Fruit fly (Drosophila melanogaster): ENCODE measurements around the gene CG14968.
A peak's percentile ranks its signal among the peaks of the same experiment; 100 is the strongest.

CG14968 gene

DNA sequence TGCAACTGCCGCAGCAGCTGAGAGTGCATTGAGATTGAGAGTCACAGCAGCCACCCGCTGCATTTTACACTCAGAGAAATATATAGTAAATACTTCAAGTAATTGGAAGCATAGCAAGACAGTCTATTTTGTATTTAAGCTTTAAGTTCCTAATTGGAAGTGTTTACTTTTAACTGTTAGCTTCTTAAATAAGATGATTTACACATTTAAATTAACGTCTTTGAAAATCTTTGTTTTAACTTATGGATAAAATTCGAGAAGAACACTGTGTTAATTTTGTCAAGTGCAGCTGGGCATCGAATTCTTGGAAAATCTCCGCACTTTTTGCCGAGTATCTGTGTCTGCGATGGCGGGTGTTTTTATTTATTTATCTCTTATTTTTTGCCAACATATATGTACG lies 43.2 kb downstream of the CG14968 start (continued):
- TF ChIP-seq Tbp (GFP tag; optimal IDR thresholded peaks at IDR 0.05), result no peak
- peak; percentile 1 for TF ChIP-seq dmrt99B (tag; optimal IDR thresholded peaks at IDR 0.05)
- no peak for TF ChIP-seq CG5953 (GFP tag; IDR thresholded peaks at IDR 0.05)
- TF ChIP-seq CG13424 (tag; optimal IDR thresholded peaks at IDR 0.05), result no peak
- no peak for TF ChIP-seq vfl (GFP tag; optimal IDR thresholded peaks at IDR 0.05)
- no peak for TF ChIP-seq Xbp1 (GFP tag; optimal IDR thresholded peaks at IDR 0.05)
- peak; percentile 92 for TF ChIP-seq Drgx (GFP tag; IDR thresholded peaks at IDR 0.05)
- TF ChIP-seq gem (tag; optimal IDR thresholded peaks at IDR 0.05), result peak; percentile 24
- TF ChIP-seq CG1603 (tag; optimal IDR thresholded peaks at IDR 0.05), result peak; percentile 24
- no peak for TF ChIP-seq tgo (GFP tag; IDR thresholded peaks at IDR 0.05)
- no peak for TF ChIP-seq da (GFP tag; optimal IDR thresholded peaks at IDR 0.05)
- no peak for TF ChIP-seq org-1 (GFP tag; optimal IDR thresholded peaks at IDR 0.05)
- peak; percentile 16 for TF ChIP-seq CG2712 (tag; optimal IDR thresholded peaks at IDR 0.05)
- no peak for TF ChIP-seq CG17829 (tag; optimal IDR thresholded peaks at IDR 0.05)
- TF ChIP-seq CG9932 (GFP tag; IDR thresholded peaks at IDR 0.05), result no peak
- TF ChIP-seq H2.0 (GFP tag; IDR thresholded peaks at IDR 0.05), result no peak
- TF ChIP-seq gsb-n (tag; optimal IDR thresholded peaks at IDR 0.05), result no peak
- TF ChIP-seq CG12219 (GFP tag; optimal IDR thresholded peaks at IDR 0.05), result no peak
- TF ChIP-seq NfI (GFP tag; optimal IDR thresholded peaks at IDR 0.05), result no peak
- TF ChIP-seq vnd (GFP tag; IDR thresholded peaks at IDR 0.05; ENCODE audit: partially characterized antibody), result no peak
- no peak for TF ChIP-seq Lim3 (GFP tag; IDR thresholded peaks at IDR 0.05)
- no peak for TF ChIP-seq D19B (GFP tag; optimal IDR thresholded peaks at IDR 0.05)
- TF ChIP-seq Med (GFP tag), result peak; percentile 50
- no peak for TF ChIP-seq sug (tag; optimal IDR thresholded peaks at IDR 0.05)
- no peak for TF ChIP-seq knrl (GFP tag; IDR thresholded peaks at IDR 0.05; ENCODE audit: partially characterized antibody)
- peak; percentile 28; the same call in 1 of the 2 replicates for TF ChIP-seq lmd (GFP tag; IDR thresholded peaks at IDR 0.05)
- TF ChIP-seq Nf-YC (tag; optimal IDR thresholded peaks at IDR 0.05), result no peak
- TF ChIP-seq CG1024 (GFP tag; IDR thresholded peaks at IDR 0.05), result no peak
- TF ChIP-seq PHDP (tag; optimal IDR thresholded peaks at IDR 0.05), result no peak
- TF ChIP-seq Blimp-1 (GFP tag; optimal IDR thresholded peaks at IDR 0.05), result peak; percentile 27
- no peak for TF ChIP-seq gcm (GFP tag; optimal IDR thresholded peaks at IDR 0.05)
- no peak for TF ChIP-seq Hr39 (optimal IDR thresholded peaks at IDR 0.05)
- TF ChIP-seq Bgb (GFP tag; IDR thresholded peaks at IDR 0.05; ENCODE audit: partially characterized antibody), result no peak
- no peak for TF ChIP-seq gsb (GFP tag; IDR thresholded peaks at IDR 0.05)
- no peak for TF ChIP-seq CG6654 (GFP tag; optimal IDR thresholded peaks at IDR 0.05)
- no peak for TF ChIP-seq Eip74EF (GFP tag; optimal IDR thresholded peaks at IDR 0.05)
- TF ChIP-seq lbe (GFP tag; optimal IDR thresholded peaks at IDR 0.05), result peak; percentile 49
- TF ChIP-seq sens (GFP tag), result peak; percentile 72
- TF ChIP-seq stwl (tag; optimal IDR thresholded peaks at IDR 0.05), result no peak
- TF ChIP-seq slou (GFP tag; optimal IDR thresholded peaks at IDR 0.05), result no peak
- no peak for TF ChIP-seq gt (GFP tag; IDR thresholded peaks at IDR 0.05)
- no peak for TF ChIP-seq Taf1 (GFP tag; IDR thresholded peaks at IDR 0.05)
- TF ChIP-seq phol (tag; optimal IDR thresholded peaks at IDR 0.05), result peak; percentile 9
- peak; percentile 20 for TF ChIP-seq corto (GFP tag; optimal IDR thresholded peaks at IDR 0.05)
- peak; percentile 45; the same call in 1 of the 2 replicates for TF ChIP-seq Xrp1 (GFP tag; IDR thresholded peaks at IDR 0.05)
- TF ChIP-seq CG11504 (tag; optimal IDR thresholded peaks at IDR 0.05), result peak; percentile 12
- no peak for TF ChIP-seq h (optimal IDR thresholded peaks at IDR 0.05)
- no peak for TF ChIP-seq CG4854 (GFP tag; optimal IDR thresholded peaks at IDR 0.05)
- 0 out of 2 replicates have a peak, but pooled peaks have one; percentile 10 for TF ChIP-seq Ptx1 (GFP tag; IDR thresholded peaks at IDR 0.05)
- no peak for TF ChIP-seq tup (GFP tag; optimal IDR thresholded peaks at IDR 0.05)
- TF ChIP-seq wek (GFP tag; optimal IDR thresholded peaks at IDR 0.05), result no peak
- no peak for TF ChIP-seq CG10565 (GFP tag; optimal IDR thresholded peaks at IDR 0.05)

Measured in whole organism, embryonic.